Fruit fly (Drosophila melanogaster) whole organism, embryonic: Measurements from ENCODE around the gene tbrd-1.

ENCODE experiments used
- CG3995 ChIP-seq: fragments of 200-800 bp; sonication (Bioruptor generic); optimal IDR thresholded peaks from 3 replicates; lab custom pipeline; 2016; ENCODE audit warnings: missing biosample characterization, missing genetic modification characterization
- Camta ChIP-seq: fragments of 200-800 bp; sonication (Bioruptor generic); optimal IDR thresholded peaks from 2 replicates; lab custom pipeline; 2016; ENCODE audit warnings: missing biosample characterization, missing genetic modification characterization
- Drgx ChIP-seq: fragments of 200-800 bp; sonication (Bioruptor generic); IDR thresholded peaks from 2 replicates; pipeline ENCODE4 v1.3.6; 2022; ENCODE audit warnings: missing biosample characterization, missing genetic modification characterization
- Elba2 ChIP-seq: fragments of 200-800 bp; sonication (Bioruptor generic); optimal IDR thresholded peaks from 3 replicates; lab custom pipeline; 2016; ENCODE audit warnings: missing biosample characterization, missing genetic modification characterization
- maf-S ChIP-seq: fragments of 200-800 bp; sonication (Bioruptor generic); optimal IDR thresholded peaks from 2 replicates; lab custom pipeline; 2016; ENCODE audit warnings: missing biosample characterization, missing genetic modification characterization

dm6 chr3R:23903425-23903824 is 10.1 kb upstream of the tbrd-1 start:
- TF ChIP-seq Drgx (no peak), CG3995 (GFP tag; lab: Kevin White, UChicago) (no peak), maf-S (GFP tag; lab: Kevin White, UChicago) (no peak), Camta (GFP tag; lab: Kevin White, UChicago) (no peak), Elba2 (GFP tag; lab: Kevin White, UChicago) (no peak)
